Fruit fly (Drosophila melanogaster): ENCODE data around the gene gskt.

gskt gene

DNA sequence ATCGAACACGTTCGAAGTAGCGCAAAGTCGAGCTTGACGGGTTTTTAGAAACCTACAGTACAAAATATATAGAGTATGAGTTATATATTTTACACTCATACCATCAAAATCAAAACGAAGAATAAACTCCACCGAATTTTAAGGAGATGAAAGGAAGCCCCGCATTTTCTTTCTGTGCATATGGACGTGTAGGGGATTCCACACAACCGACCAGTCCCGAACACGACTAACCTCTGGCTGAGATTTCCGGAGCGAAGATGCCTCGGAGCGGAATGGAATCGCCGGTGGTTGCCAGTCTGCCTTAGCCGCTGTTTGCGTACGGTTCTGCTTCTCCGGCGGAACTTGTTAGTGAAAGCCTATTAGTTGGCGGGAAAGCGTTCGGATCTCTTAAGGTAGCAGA, 11.9 kb downstream of the gskt start:
- TF ChIP-seq ey (GFP tag; optimal IDR thresholded peaks at IDR 0.05): peak; percentile 99
- peak; percentile 47 for TF ChIP-seq jim (GFP tag; optimal IDR thresholded peaks at IDR 0.05)
- peak; percentile 98 for TF ChIP-seq sv (GFP tag; optimal IDR thresholded peaks at IDR 0.05)
- TF ChIP-seq CrebA (GFP tag; optimal IDR thresholded peaks at IDR 0.05; ENCODE audit: borderline replicate concordance): peak; percentile 89
- TF ChIP-seq tai (GFP tag; optimal IDR thresholded peaks at IDR 0.05): peak; percentile 91
- TF ChIP-seq psq (GFP tag; optimal IDR thresholded peaks at IDR 0.05): peak; percentile 97
- TF ChIP-seq Rel (GFP tag; optimal IDR thresholded peaks at IDR 0.05): peak; percentile 49
- peak; percentile 86 for TF ChIP-seq Rel (tag; optimal IDR thresholded peaks at IDR 0.05)
- TF ChIP-seq rgr (GFP tag; optimal IDR thresholded peaks at IDR 0.05): peak; percentile 99
- TF ChIP-seq sage (GFP tag; optimal IDR thresholded peaks at IDR 0.05): peak; percentile 91
- TF ChIP-seq GATAd (GFP tag; optimal IDR thresholded peaks at IDR 0.05): peak; percentile 87
- TF ChIP-seq Hr78 (GFP tag; optimal IDR thresholded peaks at IDR 0.05): no peak
- peak; percentile 96 for TF ChIP-seq CG32264 (GFP tag; optimal IDR thresholded peaks at IDR 0.05)
- TF ChIP-seq Myc (optimal IDR thresholded peaks at IDR 0.05): peak; percentile 70
- TF ChIP-seq usp (GFP tag; optimal IDR thresholded peaks at IDR 0.05): no peak
- peak; percentile 99 for TF ChIP-seq fru (GFP tag; optimal IDR thresholded peaks at IDR 0.05)
- TF ChIP-seq h (GFP tag; optimal IDR thresholded peaks at IDR 0.05): peak; percentile 99
- TF ChIP-seq Dif (GFP tag; optimal IDR thresholded peaks at IDR 0.05; ENCODE audit: partially characterized antibody): peak; percentile 40
- TF ChIP-seq Dfd (GFP tag; optimal IDR thresholded peaks at IDR 0.05): no peak
- TF ChIP-seq OdsH (GFP tag; optimal IDR thresholded peaks at IDR 0.05): peak; percentile 99
- peak; percentile 93 for TF ChIP-seq brk (GFP tag; optimal IDR thresholded peaks at IDR 0.05)
- peak; percentile 55 for TF ChIP-seq Vsx2 (GFP tag; optimal IDR thresholded peaks at IDR 0.05; ENCODE audit: partially characterized antibody)
- TF ChIP-seq dl (GFP tag; optimal IDR thresholded peaks at IDR 0.05; ENCODE audit: insufficient read depth in 1 of 2, partially characterized antibody in 2 of 2): no peak
- TF ChIP-seq N (GFP tag; optimal IDR thresholded peaks at IDR 0.05): no peak
- TF ChIP-seq woc (GFP tag; optimal IDR thresholded peaks at IDR 0.05): peak; percentile 98
- no peak for TF ChIP-seq pan (optimal IDR thresholded peaks at IDR 0.05)
- TF ChIP-seq HLH106 (tag; optimal IDR thresholded peaks at IDR 0.05): peak; percentile 98
- no peak for TF ChIP-seq Abd-B (GFP tag; optimal IDR thresholded peaks at IDR 0.05)
- TF ChIP-seq Hnf4 (GFP tag; optimal IDR thresholded peaks at IDR 0.05): peak; percentile 98
- peak; percentile 88 for TF ChIP-seq CG9705 (GFP tag; optimal IDR thresholded peaks at IDR 0.05)
- TF ChIP-seq Mio (GFP tag; optimal IDR thresholded peaks at IDR 0.05): peak; percentile 86
- TF ChIP-seq Sp1 (GFP tag; optimal IDR thresholded peaks at IDR 0.05): peak; percentile 96
- peak; percentile 97 for TF ChIP-seq dmrt93B (GFP tag; optimal IDR thresholded peaks at IDR 0.05)
- peak; percentile 99 for TF ChIP-seq br (GFP tag; optimal IDR thresholded peaks at IDR 0.05)
- peak; percentile 85 for TF ChIP-seq dsf (GFP tag; optimal IDR thresholded peaks at IDR 0.05; ENCODE audit: borderline replicate concordance)
- TF ChIP-seq foxo (GFP tag; optimal IDR thresholded peaks at IDR 0.05): peak; percentile 91 to 99
- no peak for TF ChIP-seq lola (GFP tag; optimal IDR thresholded peaks at IDR 0.05)
- peak; percentile 93 for TF ChIP-seq Jra (GFP tag; optimal IDR thresholded peaks at IDR 0.05)
- TF ChIP-seq Hr83 (GFP tag; optimal IDR thresholded peaks at IDR 0.05; ENCODE audit: poor library complexity, severe bottlenecking): peak; percentile 88

DNA sequence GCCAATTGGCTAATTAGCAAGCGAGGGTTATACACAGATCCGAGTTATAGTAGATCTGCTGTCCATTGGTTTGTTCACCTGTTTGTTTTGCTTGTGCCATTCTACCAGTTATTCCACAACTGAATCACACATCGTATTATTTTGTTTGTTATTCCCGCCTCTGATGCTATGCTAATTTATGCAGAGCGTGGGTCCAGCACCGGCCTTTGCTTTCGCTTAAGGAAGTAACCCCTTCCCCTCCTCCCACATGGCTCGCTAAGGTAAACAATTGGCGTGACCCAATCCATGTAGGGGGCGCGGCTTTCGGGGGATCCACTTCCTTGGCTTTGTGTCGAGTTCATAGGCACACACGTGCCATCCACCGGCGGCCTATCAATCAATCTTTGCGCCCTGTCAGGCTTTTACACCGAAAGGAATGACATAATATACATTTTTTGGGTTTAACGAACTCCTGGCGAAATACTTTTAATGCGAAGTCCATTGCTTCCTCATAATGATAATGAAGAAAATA, 13.6 kb downstream of the gskt start:
- TF ChIP-seq Sp1 (GFP tag; optimal IDR thresholded peaks at IDR 0.05) (no peak), Rel (GFP tag; optimal IDR thresholded peaks at IDR 0.05) (no peak), Rel (tag; optimal IDR thresholded peaks at IDR 0.05) (peak; percentile 87)

DNA sequence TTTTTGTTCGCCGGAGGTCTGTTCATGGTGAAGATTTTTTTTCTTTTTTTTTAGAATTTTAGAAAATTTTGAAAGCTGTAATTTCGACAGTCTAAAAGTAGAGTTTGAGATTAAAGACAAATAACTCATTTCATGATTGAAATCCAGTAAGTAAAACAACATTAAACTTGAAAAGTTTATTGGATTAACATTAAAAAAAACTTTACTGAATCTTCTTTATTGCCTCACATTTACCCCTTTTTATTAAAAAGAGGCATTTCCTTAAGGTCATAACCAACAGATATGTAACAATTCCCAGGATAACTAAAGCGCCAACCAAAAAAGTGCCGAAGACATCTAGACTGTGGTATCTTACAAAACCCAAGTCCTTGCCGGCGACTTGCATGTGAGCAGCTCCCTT, 21.2 kb downstream of the gskt start, which contains the start of gene CG31204:
Gene CG31204, minus strand, starts transcription at position 101 of the 400 bp plus-strand sequence.
- TF ChIP-seq foxo (GFP tag; optimal IDR thresholded peaks at IDR 0.05): no peak
- no peak for TF ChIP-seq psq (GFP tag; optimal IDR thresholded peaks at IDR 0.05)
